Worm (Caenorhabditis elegans) whole organism, L1 larva: ENCODE measurements around the gene F55A11.7.

ENCODE experiments used
- C16A3.4 ChIP-seq: fragments of 150-350 bp; optimal IDR thresholded peaks from 2 replicates; lab custom pipeline; 2014; ENCODE audit warnings: missing biosample characterization, missing genetic modification characterization
- Y116A8C.19 ChIP-seq: sonication (generic microtip); optimal IDR thresholded peaks from 2 replicates; lab custom pipeline; 2016; ENCODE audit warnings: missing compliant biosample characterization, missing genetic modification characterization, borderline replicate concordance
- aha-1 ChIP-seq: fragments of 150-350 bp; optimal IDR thresholded peaks from 2 replicates; lab custom pipeline; 2014; ENCODE audit warnings: missing biosample characterization, missing genetic modification characterization
- alr-1 ChIP-seq: fragments of 200-800 bp; sonication (Bioruptor generic); optimal IDR thresholded peaks from 2 replicates; lab custom pipeline; 2018; ENCODE audit warnings: borderline replicate concordance, mild to moderate bottlenecking, missing genetic modification characterization, missing compliant biosample characterization
- blmp-1 ChIP-seq: fragments of 150-350 bp; optimal IDR thresholded peaks from 2 replicates; lab custom pipeline; 2014; ENCODE audit warnings: missing biosample characterization, missing genetic modification characterization
- ceh-63 ChIP-seq: fragments of 200-800 bp; sonication (Bioruptor generic); optimal IDR thresholded peaks from 2 replicates; lab custom pipeline; 2018; ENCODE audit warnings: mild to moderate bottlenecking, missing genetic modification characterization, missing compliant biosample characterization
- ceh-88 ChIP-seq: fragments of 200-800 bp; sonication (Bioruptor generic); IDR thresholded peaks from 2 replicates; pipeline ENCODE4 v1.3.6; 2022; ENCODE audit warnings: missing genetic modification characterization, missing compliant biosample characterization
- ceh-90 ChIP-seq: sonication (generic microtip); optimal IDR thresholded peaks from 2 replicates; lab custom pipeline; 2016; ENCODE audit warnings: missing genetic modification characterization, missing compliant biosample characterization
- ces-1 ChIP-seq: fragments of 150-350 bp; optimal IDR thresholded peaks from 2 replicates; lab custom pipeline; 2014; ENCODE audit warnings: missing biosample characterization, missing genetic modification reagents, missing genetic modification characterization
- dsc-1 ChIP-seq: sonication (generic microtip); optimal IDR thresholded peaks from 2 replicates; lab custom pipeline; 2016; ENCODE audit warnings: mild to moderate bottlenecking, missing genetic modification characterization, missing compliant biosample characterization
- efl-3 ChIP-seq: fragments of 200-800 bp; sonication (Bioruptor generic); optimal IDR thresholded peaks from 2 replicates; lab custom pipeline; 2018; ENCODE audit warnings: mild to moderate bottlenecking, missing genetic modification characterization, missing compliant biosample characterization
- egl-27 ChIP-seq, 2 experiments: fragments of 150-350 bp in 1 of 2; sonication (generic microtip); optimal IDR thresholded peaks; 3 replicates each; lab custom pipeline; 2017 to 2018; ENCODE audit warnings: missing biosample characterization in 2 of 2, missing genetic modification characterization in 2 of 2, missing genetic modification reagents in 2 of 2
- elt-3 ChIP-seq, 6 experiments: fragments of 150-350 bp in 1 of 6; sonication (generic microtip); optimal IDR thresholded peaks; 2 replicates each; lab custom pipeline; 2017 to 2018; ENCODE audit warnings: missing biosample characterization in 6 of 6, missing genetic modification characterization in 6 of 6, inconsistent platforms in 1 of 6
- ets-5 ChIP-seq: fragments of 200-800 bp; sonication (Bioruptor generic); IDR thresholded peaks from 2 replicates; pipeline ENCODE4 v1.3.6; 2022; ENCODE audit warnings: missing genetic modification characterization, missing compliant biosample characterization
- fkh-4 ChIP-seq: sonication (generic microtip); optimal IDR thresholded peaks from 2 replicates; lab custom pipeline; 2016; ENCODE audit warnings: missing compliant biosample characterization, missing genetic modification characterization, borderline replicate concordance
- fkh-8 ChIP-seq: sonication (generic microtip); optimal IDR thresholded peaks from 2 replicates; lab custom pipeline; 2016; ENCODE audit warnings: mild to moderate bottlenecking, missing genetic modification characterization, missing compliant biosample characterization
- grh-1 ChIP-seq: fragments of 200-800 bp; sonication (Bioruptor generic); IDR thresholded peaks from 2 replicates; pipeline ENCODE4 v1.3.6; 2022; ENCODE audit warnings: missing genetic modification reagents, missing genetic modification characterization, missing compliant biosample characterization
- hlh-4 ChIP-seq: sonication (generic microtip); optimal IDR thresholded peaks from 2 replicates; lab custom pipeline; 2016; ENCODE audit warnings: mild to moderate bottlenecking, missing genetic modification characterization, missing compliant biosample characterization
- jun-1 ChIP-seq: fragments of 150-350 bp; optimal IDR thresholded peaks from 2 replicates; lab custom pipeline; 2014; ENCODE audit warnings: missing biosample characterization, missing genetic modification reagents, missing genetic modification characterization
- lin-14 ChIP-seq: fragments of 200-800 bp; sonication (Bioruptor generic); optimal IDR thresholded peaks from 2 replicates; lab custom pipeline; 2018; ENCODE audit warnings: mild to moderate bottlenecking, missing genetic modification characterization, moderate library complexity, missing compliant biosample characterization
- lin-35 ChIP-seq, 2 experiments: fragments of 150-350 bp; optimal IDR thresholded peaks; 2 replicates each; lab custom pipeline; 2014; ENCODE audit warnings: missing biosample characterization in 2 of 2, missing genetic modification characterization in 2 of 2, missing genetic modification reagents in 2 of 2
- lin-39 ChIP-seq: fragments of 150-350 bp; optimal IDR thresholded peaks from 2 replicates; lab custom pipeline; 2014; ENCODE audit warnings: missing biosample characterization, missing genetic modification reagents, missing genetic modification characterization
- lir-3 ChIP-seq: sonication (generic microtip); optimal IDR thresholded peaks from 2 replicates; lab custom pipeline; 2016; ENCODE audit warnings: mild to moderate bottlenecking, missing genetic modification characterization, moderate library complexity, missing compliant biosample characterization; ENCODE audit not compliant: poor library complexity
- lsy-2 ChIP-seq, 2 experiments: fragments of 150-350 bp; optimal IDR thresholded peaks; 2 replicates each; lab custom pipeline; 2014; ENCODE audit warnings: missing biosample characterization in 2 of 2, missing genetic modification characterization in 2 of 2
- mab-9 ChIP-seq: fragments of 200-800 bp; sonication (Bioruptor generic); IDR thresholded peaks from 2 replicates; pipeline ENCODE4 v1.3.6; 2022; ENCODE audit warnings: missing genetic modification reagents, missing genetic modification characterization, missing compliant biosample characterization
- mdl-1 ChIP-seq, 2 experiments: fragments of 150-350 bp; optimal IDR thresholded peaks; 2 replicates each; lab custom pipeline; 2014 to 2017; ENCODE audit warnings: missing biosample characterization in 2 of 2, missing genetic modification characterization in 2 of 2, inconsistent platforms in 1 of 2
- mep-1 ChIP-seq: fragments of 150-350 bp; optimal IDR thresholded peaks from 2 replicates; lab custom pipeline; 2014; ENCODE audit warnings: missing biosample characterization, missing genetic modification characterization
- nhr-12 ChIP-seq: sonication (generic microtip); optimal IDR thresholded peaks from 2 replicates; lab custom pipeline; 2017; ENCODE audit warnings: missing biosample characterization, missing genetic modification characterization
- nhr-19 ChIP-seq: fragments of 200-800 bp; sonication (Bioruptor generic); conservative IDR thresholded peaks from 2 replicates; pipeline ENCODE4 v1.3.6; 2022; ENCODE audit warnings: missing genetic modification characterization, missing compliant biosample characterization
- nhr-20 ChIP-seq: sonication (generic microtip); optimal IDR thresholded peaks from 2 replicates; lab custom pipeline; 2016; ENCODE audit warnings: mild to moderate bottlenecking, missing genetic modification characterization, missing compliant biosample characterization
- nhr-47 ChIP-seq: sonication (generic microtip); optimal IDR thresholded peaks from 2 replicates; lab custom pipeline; 2016; ENCODE audit warnings: mild to moderate bottlenecking, missing genetic modification characterization, moderate library complexity, missing compliant biosample characterization
- nhr-71 ChIP-seq: sonication (generic microtip); optimal IDR thresholded peaks from 2 replicates; lab custom pipeline; 2016; ENCODE audit warnings: mild to moderate bottlenecking, missing genetic modification characterization, moderate library complexity, missing compliant biosample characterization
- nhr-76 ChIP-seq: sonication (generic microtip); optimal IDR thresholded peaks from 2 replicates; lab custom pipeline; 2017; ENCODE audit warnings: missing biosample characterization, missing genetic modification characterization
- nhr-77 ChIP-seq: fragments of 150-350 bp; optimal IDR thresholded peaks from 2 replicates; lab custom pipeline; 2014; ENCODE audit warnings: missing biosample characterization, missing genetic modification characterization
- nhr-84 ChIP-seq: sonication (generic microtip); optimal IDR thresholded peaks from 2 replicates; lab custom pipeline; 2017; ENCODE audit warnings: missing biosample characterization, missing genetic modification characterization
- nhr-85 ChIP-seq: sonication (generic microtip); peaks from one replicate; lab custom pipeline; 2016; ENCODE audit warnings: missing genetic modification characterization, inconsistent platforms, missing compliant biosample characterization
- nhr-90 ChIP-seq: sonication (generic microtip); optimal IDR thresholded peaks from 2 replicates; lab custom pipeline; 2016; ENCODE audit warnings: mild to moderate bottlenecking, missing genetic modification characterization, missing compliant biosample characterization; ENCODE audit not compliant: poor library complexity
- rnt-1 ChIP-seq: sonication (generic microtip); optimal IDR thresholded peaks from 2 replicates; lab custom pipeline; 2016; ENCODE audit warnings: mild to moderate bottlenecking, missing genetic modification characterization, moderate library complexity, missing compliant biosample characterization
- snu-23 ChIP-seq: sonication (generic microtip); optimal IDR thresholded peaks from 2 replicates; lab custom pipeline; 2016; ENCODE audit warnings: missing genetic modification characterization, missing compliant biosample characterization
- sox-4 ChIP-seq: sonication (generic microtip); optimal IDR thresholded peaks from 2 replicates; lab custom pipeline; 2016; ENCODE audit warnings: missing genetic modification characterization, missing compliant biosample characterization
- sup-37 ChIP-seq: fragments of 200-800 bp; sonication (Bioruptor generic); optimal IDR thresholded peaks from 2 replicates; lab custom pipeline; 2018; ENCODE audit warnings: mild to moderate bottlenecking, missing genetic modification characterization, missing compliant biosample characterization
- tbx-2 ChIP-seq: sonication (generic microtip); optimal IDR thresholded peaks from 2 replicates; lab custom pipeline; 2016; ENCODE audit warnings: missing genetic modification characterization, missing compliant biosample characterization
- unc-130 ChIP-seq: fragments of 150-350 bp; optimal IDR thresholded peaks from 2 replicates; lab custom pipeline; 2017; ENCODE audit warnings: missing biosample characterization, missing genetic modification characterization, inconsistent platforms
- unc-30 ChIP-seq: sonication (generic microtip); optimal IDR thresholded peaks from 2 replicates; lab custom pipeline; 2017; ENCODE audit warnings: missing biosample characterization, missing genetic modification characterization
- unc-62 ChIP-seq: fragments of 150-350 bp; optimal IDR thresholded peaks from 2 replicates; lab custom pipeline; 2014; ENCODE audit warnings: missing biosample characterization, missing genetic modification reagents, missing genetic modification characterization
- zag-1 ChIP-seq: fragments of 150-350 bp; optimal IDR thresholded peaks from 2 replicates; lab custom pipeline; 2014; ENCODE audit warnings: missing biosample characterization, missing genetic modification characterization
- zip-4 ChIP-seq: fragments of 200-800 bp; sonication (Bioruptor generic); optimal IDR thresholded peaks from 2 replicates; lab custom pipeline; 2018; ENCODE audit warnings: mild to moderate bottlenecking, missing genetic modification characterization, moderate library complexity, missing compliant biosample characterization
- ztf-11 ChIP-seq, 2 experiments: sonication (generic microtip); optimal IDR thresholded peaks; 2 replicates each; lab custom pipeline; 2016 to 2017; ENCODE audit warnings: missing genetic modification characterization in 2 of 2, missing biosample characterization in 1 of 2, missing compliant biosample characterization in 1 of 2
- ztf-4 ChIP-seq: fragments of 150-350 bp; optimal IDR thresholded peaks from 2 replicates; lab custom pipeline; 2014; ENCODE audit warnings: missing biosample characterization, missing genetic modification characterization

F55A11.7 gene

DNA sequence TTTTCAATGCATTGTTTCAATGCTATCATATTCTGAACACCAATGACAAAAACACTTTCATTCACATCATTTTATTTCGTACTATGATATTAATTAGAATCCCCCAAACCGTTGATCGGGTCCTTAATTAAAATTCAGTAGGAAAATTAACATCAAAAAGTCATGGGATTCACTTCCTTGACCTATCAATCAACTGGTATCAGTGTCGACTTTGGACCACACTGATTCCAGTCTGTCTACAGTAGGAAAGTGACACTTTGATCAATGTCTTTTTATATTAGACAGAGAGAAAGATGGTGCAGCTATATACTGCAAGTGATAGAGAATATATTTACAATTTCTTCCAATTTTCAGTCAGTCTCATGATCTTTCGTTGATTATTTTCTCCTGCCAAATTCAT lies 9.1 kb upstream of the F55A11.7 start (continued):
- TF ChIP-seq Y116A8C.19 (tag; lab: Kevin White, UChicago) (no peak), zip-4 (no peak), rnt-1 (no peak), sup-37 (GFP tag; lab: Kevin White, UChicago) (no peak), nhr-20 (tag; lab: Kevin White, UChicago) (peak; percentile 60), efl-3 (GFP tag; lab: Kevin White, UChicago) (no peak), dsc-1 (tag; lab: Kevin White, UChicago) (no peak), ztf-4 (tag; lab: Kevin White, UChicago) (no peak), grh-1 (0 out of 2 replicates have a peak, but pooled peaks have one; percentile 18), lin-14 (GFP tag; lab: Kevin White, UChicago) (peak; percentile 34), ets-5 (GFP tag; lab: Robert Waterston, UW) (no peak), unc-30 (tag; lab: Kevin White, UChicago) (no peak), ceh-90 (tag; lab: Kevin White, UChicago) (no peak), nhr-84 (tag; lab: Kevin White, UChicago) (no peak), lsy-2 (tag; optimal IDR thresholded peaks at IDR 0.05; lab: Kevin White, UChicago) (peak in 1 of 2 experiments; percentile 58), nhr-71 (peak; percentile 59), mep-1 (tag; lab: Kevin White, UChicago) (no peak), lir-3 (tag; lab: Kevin White, UChicago) (peak; percentile 1), ceh-88 (GFP tag; lab: Robert Waterston, UW) (no peak), egl-27 (tag; optimal IDR thresholded peaks at IDR 0.05; lab: Kevin White, UChicago) (no peak), lin-35 (GFP tag; optimal IDR thresholded peaks at IDR 0.05; lab: Kevin White, UChicago) (peak in 1 of 2 experiments; percentile 31), unc-62 (GFP tag; lab: Kevin White, UChicago) (no peak), alr-1 (tag; lab: Kevin White, UChicago) (no peak), mab-9 (GFP tag; lab: Robert Waterston, UW) (no peak), sox-4 (tag; lab: Kevin White, UChicago) (no peak), fkh-4 (tag; lab: Kevin White, UChicago) (no peak), lin-39 (tag; lab: Kevin White, UChicago) (no peak), nhr-77 (tag; lab: Kevin White, UChicago) (no peak), fkh-8 (tag; lab: Kevin White, UChicago) (no peak), ceh-63 (GFP tag; lab: Kevin White, UChicago) (no peak), ces-1 (GFP tag; lab: Kevin White, UChicago) (no peak), ztf-11 (tag; optimal IDR thresholded peaks at IDR 0.05; lab: Kevin White, UChicago) (no peak), aha-1 (tag; lab: Kevin White, UChicago) (no peak), nhr-47 (tag; lab: Kevin White, UChicago) (no peak), jun-1 (tag; lab: Kevin White, UChicago) (no peak), nhr-90 (tag; lab: Kevin White, UChicago) (no peak)

DNA sequence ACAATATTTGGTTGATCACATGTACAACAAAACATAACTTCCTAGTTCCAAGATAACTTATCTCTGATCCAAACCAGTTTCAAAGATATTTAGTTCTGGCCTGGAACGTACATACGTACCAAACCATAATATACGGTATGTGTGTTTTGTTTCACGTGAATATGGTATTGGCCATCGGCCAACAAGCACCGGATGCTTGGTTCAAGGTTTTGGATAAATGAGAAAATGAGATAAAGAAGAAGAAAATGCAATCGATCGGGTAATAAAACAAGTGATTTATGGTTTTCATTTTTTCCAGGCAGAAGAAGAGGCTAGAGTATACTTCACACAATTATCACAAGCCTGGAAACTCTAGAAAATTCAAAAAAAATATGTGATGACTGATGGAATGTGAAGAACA lies 8.1 kb upstream of the F55A11.7 start:
- TF ChIP-seq unc-130 (tag; lab: Kevin White, UChicago) (no peak), C16A3.4 (peak; percentile 4), nhr-90 (tag; lab: Kevin White, UChicago) (peak; percentile 43), zag-1 (tag; lab: Kevin White, UChicago) (no peak), efl-3 (GFP tag; lab: Kevin White, UChicago) (no peak), nhr-71 (peak; percentile 68), nhr-77 (tag; lab: Kevin White, UChicago) (no peak), nhr-12 (tag; lab: Kevin White, UChicago) (no peak), mdl-1 (tag; optimal IDR thresholded peaks at IDR 0.05; lab: Kevin White, UChicago) (peak in 1 of 2 experiments; percentile 29), snu-23 (GFP tag; lab: Kevin White, UChicago) (peak; percentile 32), lsy-2 (tag; optimal IDR thresholded peaks at IDR 0.05; lab: Kevin White, UChicago) (peak in 1 of 2 experiments; percentile 11), nhr-19 (peak; percentile 38), aha-1 (tag; lab: Kevin White, UChicago) (no peak), blmp-1 (tag; lab: Kevin White, UChicago) (peak; percentile 73), nhr-76 (no peak), tbx-2 (tag; lab: Kevin White, UChicago) (peak; percentile 13), elt-3 (tag; optimal IDR thresholded peaks at IDR 0.05; lab: Kevin White, UChicago) (peak in 2 of 6 experiments; percentile 75 to 87), nhr-20 (tag; lab: Kevin White, UChicago) (peak; percentile 76), ztf-4 (tag; lab: Kevin White, UChicago) (no peak), mab-9 (GFP tag; lab: Robert Waterston, UW) (no peak), hlh-4 (tag; lab: Kevin White, UChicago) (no peak), rnt-1 (no peak), lin-14 (GFP tag; lab: Kevin White, UChicago) (peak; percentile 51), nhr-85 (peak; percentile 89), unc-62 (GFP tag; lab: Kevin White, UChicago) (no peak), unc-30 (tag; lab: Kevin White, UChicago) (no peak), grh-1 (peak; percentile 64), fkh-8 (tag; lab: Kevin White, UChicago) (no peak)
